Worm (Caenorhabditis elegans) whole organism, early embryonic: ENCODE results near the gene cnc-1.

ENCODE experiments used
- B0310.2 ChIP-seq: sonication (generic microtip); optimal IDR thresholded peaks from 2 replicates; lab custom pipeline; 2016; ENCODE audit warnings: mild to moderate bottlenecking, missing genetic modification characterization, missing compliant biosample characterization
- F13C5.2 ChIP-seq: sonication (generic microtip); optimal IDR thresholded peaks from 2 replicates; lab custom pipeline; 2017; ENCODE audit warnings: mild to moderate bottlenecking, missing genetic modification characterization, inconsistent platforms, missing compliant biosample characterization
- aly-1 ChIP-seq: sonication (generic microtip); optimal IDR thresholded peaks from 2 replicates; lab custom pipeline; 2016; ENCODE audit warnings: missing genetic modification characterization, missing compliant biosample characterization
- ama-1 ChIP-seq: fragments of 150-350 bp; optimal IDR thresholded peaks from 2 replicates; lab custom pipeline; 2014
- ceh-13 ChIP-seq: fragments of 200-800 bp; sonication (Bioruptor generic); optimal IDR thresholded peaks from 2 replicates; lab custom pipeline; 2018; ENCODE audit warnings: mild to moderate bottlenecking, missing genetic modification characterization, missing compliant biosample characterization
- ceh-36 ChIP-seq: sonication (generic microtip); optimal IDR thresholded peaks from 2 replicates; lab custom pipeline; 2016; ENCODE audit warnings: missing genetic modification characterization, inconsistent platforms, missing compliant biosample characterization
- ets-7 ChIP-seq: sonication (generic microtip); optimal IDR thresholded peaks from 2 replicates; lab custom pipeline; 2016; ENCODE audit warnings: missing genotype, missing genetic modification characterization, missing compliant biosample characterization
- flt-1 ChIP-seq: fragments of 200-800 bp; sonication (Bioruptor generic); IDR thresholded peaks from 2 replicates; pipeline ENCODE4 v1.3.6; 2022; ENCODE audit warnings: missing genetic modification characterization, missing compliant biosample characterization
- hmbx-1 ChIP-seq: sonication (generic microtip); optimal IDR thresholded peaks from 2 replicates; lab custom pipeline; 2016; ENCODE audit warnings: mild to moderate bottlenecking, missing genetic modification characterization, missing compliant biosample characterization
- hmg-4 ChIP-seq: fragments of 200-800 bp; sonication (Bioruptor generic); optimal IDR thresholded peaks from 2 replicates; lab custom pipeline; 2018; ENCODE audit warnings: mild to moderate bottlenecking, missing genetic modification characterization, missing compliant biosample characterization
- hnd-1 ChIP-seq: sonication (generic microtip); optimal IDR thresholded peaks from 2 replicates; lab custom pipeline; 2016; ENCODE audit warnings: missing genetic modification characterization, missing compliant biosample characterization
- pes-1 ChIP-seq: fragments of 200-800 bp; sonication (Bioruptor generic); IDR thresholded peaks from 2 replicates; pipeline ENCODE4 v1.3.6; 2022; ENCODE audit warnings: missing genetic modification reagents, missing genetic modification characterization, missing compliant biosample characterization
- scrt-1 ChIP-seq: fragments of 200-800 bp; sonication (Bioruptor generic); IDR thresholded peaks from 2 replicates; pipeline ENCODE4 v1.3.6; 2022; ENCODE audit warnings: missing genetic modification characterization, missing compliant biosample characterization
- sea-1 ChIP-seq: fragments of 200-800 bp; sonication (Bioruptor generic); conservative IDR thresholded peaks from 2 replicates; pipeline ENCODE4 v1.3.6; 2022; ENCODE audit warnings: missing genetic modification characterization, missing compliant biosample characterization
- tbx-11 ChIP-seq: fragments of 200-800 bp; sonication (Bioruptor generic); IDR thresholded peaks from 2 replicates; pipeline ENCODE4 v1.3.6; 2022; ENCODE audit warnings: missing genetic modification characterization, missing compliant biosample characterization
- tbx-37 ChIP-seq: fragments of 200-800 bp; sonication (Bioruptor generic); conservative IDR thresholded peaks from 2 replicates; pipeline ENCODE4 v1.3.6; 2022; ENCODE audit warnings: missing genetic modification reagents, missing genetic modification characterization, missing compliant biosample characterization
- tra-4 ChIP-seq: sonication (generic microtip); optimal IDR thresholded peaks from 2 replicates; lab custom pipeline; 2017; ENCODE audit warnings: missing genetic modification characterization, missing compliant biosample characterization

Gene cnc-1

DNA sequence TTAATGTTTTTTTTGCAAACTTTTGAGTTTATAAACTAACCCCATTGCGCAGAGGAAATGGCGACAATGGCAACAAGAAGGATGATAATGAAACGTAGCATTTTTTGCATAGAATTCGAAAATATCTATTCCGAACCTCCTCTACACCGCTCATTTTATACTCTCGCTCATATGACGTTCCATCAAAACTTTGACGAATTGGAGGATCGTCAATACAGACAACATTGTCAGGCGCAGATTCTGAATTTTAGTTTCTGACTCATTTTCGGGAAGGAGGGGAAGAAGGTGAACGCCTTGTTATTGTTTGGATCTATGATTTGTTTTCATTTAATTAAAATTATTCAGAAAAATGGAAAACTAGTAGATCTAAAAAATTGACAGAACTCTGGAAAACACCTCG lies at the start of gene cnc-1:
Gene cnc-1 (minus strand): TSS at position 101 of the 400 bp plus-strand sequence.
- TF ChIP-seq flt-1 (GFP tag; lab: Robert Waterston, UW) (no peak), F13C5.2 (tag; lab: Kevin White, UChicago) (no peak)

- no peak for TF ChIP-seq pes-1 (GFP tag; lab: Robert Waterston, UW)
- no peak for TF ChIP-seq F13C5.2 (tag; lab: Kevin White, UChicago)
- no peak for TF ChIP-seq sea-1 (GFP tag; lab: Robert Waterston, UW)
- TF ChIP-seq hnd-1 (tag; lab: Kevin White, UChicago) = no peak
- no peak for TF ChIP-seq tra-4 (tag; lab: Kevin White, UChicago)
- TF ChIP-seq ceh-13 = no peak
- no peak for TF ChIP-seq ets-7 (tag; lab: Kevin White, UChicago)
Measured at ce11 chrV:1491510-1491909, 47.4 kb upstream of the cnc-1 start, which contains the start of gene C38C3.6. TSS of gene C38C3.6 (minus strand) at chrV:1491610.

ce11 chrV:1490874-1491273 lies 46.8 kb upstream of the cnc-1 start:
- peak; percentile 80 for TF ChIP-seq ceh-36 (tag; lab: Kevin White, UChicago)

- TF ChIP-seq ets-7 (tag; lab: Kevin White, UChicago) = no peak
- no peak for TF ChIP-seq tbx-37 (GFP tag; lab: Robert Waterston, UW)
- no peak for TF ChIP-seq hmbx-1 (tag; lab: Kevin White, UChicago)
- no peak for TF ChIP-seq F13C5.2 (tag; lab: Kevin White, UChicago)
- no peak for TF ChIP-seq pes-1 (GFP tag; lab: Robert Waterston, UW)
- no peak for TF ChIP-seq tbx-11 (GFP tag; lab: Robert Waterston, UW)
- no peak for TF ChIP-seq ceh-36 (tag; lab: Kevin White, UChicago)
- TF ChIP-seq ceh-13 = no peak
- no peak for TF ChIP-seq tra-4 (tag; lab: Kevin White, UChicago)
- TF ChIP-seq aly-1 (tag; lab: Kevin White, UChicago) = no peak
- no peak for TF ChIP-seq sea-1 (GFP tag; lab: Robert Waterston, UW)
- no peak for TF ChIP-seq flt-1 (GFP tag; lab: Robert Waterston, UW)
Measured at ce11 chrV:1488642-1489041, 44.6 kb upstream of the cnc-1 start.

ce11 chrV:1487262-1487661 lies 43.2 kb upstream of the cnc-1 start:
- TF ChIP-seq ceh-13 = no peak

- TF ChIP-seq B0310.2 (tag; lab: Kevin White, UChicago) = no peak
Measured at ce11 chrV:1486031-1486430, 42.0 kb upstream of the cnc-1 start.

ce11 chrV:1481742-1482141 lies 37.7 kb upstream of the cnc-1 start, which contains the start of gene C38C3.4:
TSS of gene C38C3.4 (plus strand) at chrV:1482042.
- TF ChIP-seq pes-1 (GFP tag; lab: Robert Waterston, UW) = no peak
- peak; percentile 57 for TF ChIP-seq ceh-36 (tag; lab: Kevin White, UChicago)

- TF ChIP-seq pes-1 (GFP tag; lab: Robert Waterston, UW) = no peak
- no peak for TF ChIP-seq tra-4 (tag; lab: Kevin White, UChicago)
- no peak for TF ChIP-seq aly-1 (tag; lab: Kevin White, UChicago)
- no peak for TF ChIP-seq flt-1 (GFP tag; lab: Robert Waterston, UW)
- no peak for TF ChIP-seq ceh-36 (tag; lab: Kevin White, UChicago)
- TF ChIP-seq B0310.2 (tag; lab: Kevin White, UChicago) = no peak
- no peak for TF ChIP-seq hmbx-1 (tag; lab: Kevin White, UChicago)
- no peak for TF ChIP-seq F13C5.2 (tag; lab: Kevin White, UChicago)
- no peak for TF ChIP-seq tbx-11 (GFP tag; lab: Robert Waterston, UW)
- TF ChIP-seq ceh-13 = no peak
- TF ChIP-seq hmg-4 (GFP tag; lab: Kevin White, UChicago) = no peak
- TF ChIP-seq hnd-1 (tag; lab: Kevin White, UChicago) = no peak
Measured at ce11 chrV:1480841-1481240, 36.8 kb upstream of the cnc-1 start.

DNA sequence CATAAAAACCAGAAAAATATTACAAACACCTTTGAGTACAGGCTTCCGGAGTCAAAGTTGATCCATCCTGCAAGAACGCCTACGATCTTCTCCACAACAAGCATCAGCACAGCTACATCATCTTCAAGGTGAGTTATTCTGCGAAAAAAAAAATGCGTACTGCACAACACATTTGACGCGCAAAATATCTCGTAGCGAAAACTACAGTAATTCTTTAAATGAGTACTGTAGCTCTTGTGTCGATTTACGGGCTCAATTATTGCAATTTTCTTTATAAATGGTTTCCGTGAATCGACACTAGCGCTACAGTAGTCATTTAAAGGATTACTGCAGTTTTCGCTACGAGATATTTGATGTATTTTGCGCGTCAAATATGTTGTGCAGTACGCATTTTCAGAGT lies 32.8 kb upstream of the cnc-1 start:
- TF ChIP-seq ceh-36 (tag; lab: Kevin White, UChicago) (no peak), scrt-1 (GFP tag; lab: Robert Waterston, UW) (no peak), tra-4 (tag; lab: Kevin White, UChicago) (no peak), hmbx-1 (tag; lab: Kevin White, UChicago) (no peak), hnd-1 (tag; lab: Kevin White, UChicago) (no peak), flt-1 (GFP tag; lab: Robert Waterston, UW) (no peak), sea-1 (GFP tag; lab: Robert Waterston, UW) (no peak), ets-7 (tag; lab: Kevin White, UChicago) (no peak), hmg-4 (GFP tag; lab: Kevin White, UChicago) (no peak), tbx-11 (GFP tag; lab: Robert Waterston, UW) (no peak), pes-1 (GFP tag; lab: Robert Waterston, UW) (no peak), tbx-37 (GFP tag; lab: Robert Waterston, UW) (no peak), ama-1 (no peak), ceh-13 (no peak), B0310.2 (tag; lab: Kevin White, UChicago) (no peak), aly-1 (tag; lab: Kevin White, UChicago) (no peak), F13C5.2 (tag; lab: Kevin White, UChicago) (no peak)
